Fruit fly (Drosophila melanogaster): ENCODE results near the gene His2Av.

Gene His2Av

DNA sequence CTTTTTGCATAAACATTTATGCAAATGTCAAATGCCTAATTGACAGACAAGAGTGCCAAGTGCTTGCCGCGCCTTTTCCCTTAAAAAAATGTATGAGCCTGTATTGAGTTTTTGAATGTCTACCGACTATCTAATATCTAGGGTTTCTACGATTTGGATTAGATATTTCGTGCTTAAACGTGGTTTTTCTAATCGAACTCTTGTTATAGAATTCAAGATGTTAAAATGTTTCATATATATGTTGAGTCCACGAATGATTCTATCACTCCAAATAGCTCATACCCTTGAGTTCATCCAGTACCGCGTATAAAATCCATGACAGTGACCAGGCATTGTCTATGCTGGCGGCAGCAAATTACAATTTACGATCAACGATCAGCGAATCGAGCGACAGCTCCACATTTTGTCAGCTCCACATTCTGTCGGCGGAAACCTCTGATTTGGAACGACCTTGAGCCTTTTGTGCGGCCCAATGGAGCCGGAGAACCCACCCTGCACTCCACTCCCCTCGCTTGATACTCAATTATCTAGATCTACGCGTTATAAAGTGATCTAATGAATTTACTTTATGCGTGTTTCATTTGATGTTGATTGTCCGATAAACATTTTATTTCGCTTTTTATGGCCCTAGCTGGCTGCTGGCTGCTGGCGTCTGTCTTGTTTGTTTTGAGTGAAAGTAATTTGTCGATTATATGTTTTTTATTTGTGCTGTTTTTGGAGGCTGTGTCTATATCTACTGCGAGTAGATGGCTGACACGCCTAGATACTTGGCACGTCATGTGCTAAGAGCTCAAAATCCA, 40.2 kb downstream of the His2Av start:
- TF ChIP-seq noc (tag; optimal IDR thresholded peaks at IDR 0.05): no peak

DNA sequence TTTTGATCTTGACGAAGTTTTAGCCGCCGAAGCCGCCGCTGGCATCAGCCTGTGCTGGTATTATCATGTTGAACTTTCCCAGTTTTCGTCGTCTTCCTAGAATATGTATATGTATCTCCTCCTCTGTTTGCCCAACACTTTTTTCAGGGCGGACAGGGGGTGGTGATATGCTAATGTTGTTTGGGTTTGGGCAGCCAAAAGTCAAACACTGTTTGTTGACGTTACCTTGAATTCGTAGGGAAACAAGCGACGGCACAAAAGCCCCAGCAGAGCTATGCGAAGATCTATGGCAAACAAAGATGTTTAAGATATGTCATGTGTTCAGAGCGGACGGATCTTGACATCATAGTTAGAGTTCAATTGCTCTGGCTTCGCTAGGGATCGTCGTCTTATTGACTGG, 42.0 kb downstream of the His2Av start:
- no peak for TF ChIP-seq noc (tag; optimal IDR thresholded peaks at IDR 0.05)

dm6 chr3R:26912615-26913014, 45.9 kb downstream of the His2Av start, which contains the start of gene Ets97D:
TSS of gene Ets97D (minus strand) at chr3R:26912886.
- no peak for TF ChIP-seq noc (tag; optimal IDR thresholded peaks at IDR 0.05)

DNA sequence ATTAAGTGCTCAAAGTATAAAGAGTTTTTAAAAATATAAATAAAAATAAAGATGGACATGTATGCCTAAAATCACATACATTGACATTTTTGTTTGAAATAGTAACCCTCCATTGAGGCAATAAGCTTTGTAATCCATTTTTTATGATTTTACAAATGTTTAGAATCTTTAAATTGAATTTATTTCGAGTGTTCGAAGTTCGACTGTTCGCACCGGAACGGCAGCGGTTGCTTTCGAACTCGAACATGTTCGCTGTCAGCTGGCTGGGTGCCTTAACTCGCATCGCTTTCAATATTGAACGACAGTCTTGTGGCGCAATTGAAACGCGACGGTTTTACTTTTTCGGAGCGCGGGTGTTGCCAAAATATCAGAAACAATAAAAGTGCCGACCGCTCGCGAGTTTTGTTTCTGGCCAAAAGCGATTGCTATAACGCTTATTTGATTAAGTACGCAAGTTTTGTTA, 48.8 kb downstream of the His2Av start, which contains the start of gene CG46339:
Gene CG46339 (plus strand): TSS at position 299 of the 463 bp plus-strand sequence.
- TF ChIP-seq noc (tag; optimal IDR thresholded peaks at IDR 0.05): peak; percentile 52
